Fruit fly (Drosophila melanogaster) whole organism, embryonic: ENCODE results near the gene Cwc25.

Experiments used
- Abd-B ChIP-seq: fragments of 200-800 bp; sonication (Bioruptor generic); optimal IDR thresholded peaks from 2 replicates; lab custom pipeline; 2018; ENCODE audit warnings: missing biosample characterization, mild to moderate bottlenecking, missing genetic modification characterization, moderate library complexity
- CG11560 ChIP-seq: fragments of 200-800 bp; sonication (Bioruptor generic); IDR thresholded peaks from 3 replicates; pipeline ENCODE4 v1.3.6; 2022; ENCODE audit warnings: missing biosample characterization, missing genetic modification characterization
- CG11695 ChIP-seq: fragments of 200-800 bp; sonication (Bioruptor generic); IDR thresholded peaks from 3 replicates; pipeline ENCODE4 v1.3.6; 2022; ENCODE audit warnings: missing biosample characterization, missing genetic modification characterization
- CG12391 ChIP-seq: fragments of 200-800 bp; sonication (Bioruptor generic); optimal IDR thresholded peaks from 3 replicates; lab custom pipeline; 2018; ENCODE audit warnings: missing biosample characterization, mild to moderate bottlenecking, missing genetic modification characterization, moderate library complexity
- CG13894 ChIP-seq: fragments of 200-800 bp; sonication (Bioruptor generic); optimal IDR thresholded peaks from 3 replicates; lab custom pipeline; 2018; ENCODE audit warnings: missing biosample characterization, mild to moderate bottlenecking, missing genetic modification characterization, moderate library complexity
- CG14965 ChIP-seq: fragments of 200-800 bp; sonication (Bioruptor generic); optimal IDR thresholded peaks from 2 replicates; lab custom pipeline; 2016; ENCODE audit warnings: missing biosample characterization, missing genetic modification characterization, borderline replicate concordance
- CG15514 ChIP-seq: fragments of 200-800 bp; sonication (Bioruptor generic); optimal IDR thresholded peaks from 3 replicates; lab custom pipeline; 2017; ENCODE audit warnings: missing biosample characterization, missing genetic modification characterization, mild to moderate bottlenecking, moderate library complexity, missing genetic modification reagents
- CG16815 ChIP-seq: fragments of 200-800 bp; sonication (Bioruptor generic); optimal IDR thresholded peaks from 3 replicates; lab custom pipeline; 2017; ENCODE audit warnings: missing biosample characterization, mild to moderate bottlenecking, missing genetic modification characterization
- CG1792 ChIP-seq: fragments of 200-800 bp; sonication (Bioruptor generic); optimal IDR thresholded peaks from 2 replicates; lab custom pipeline; 2016; ENCODE audit warnings: missing biosample characterization, missing genetic modification characterization
- CG2199 ChIP-seq: fragments of 200-800 bp; sonication (Bioruptor generic); IDR thresholded peaks from 3 replicates; pipeline ENCODE4 v1.3.6; 2022; ENCODE audit warnings: missing biosample characterization, missing genetic modification characterization
- CG32532 ChIP-seq: fragments of 200-800 bp; sonication (Bioruptor generic); IDR thresholded peaks from 2 replicates; pipeline ENCODE4 v1.3.6; 2022; ENCODE audit warnings: missing biosample characterization, missing genetic modification characterization
- CG4707 ChIP-seq: fragments of 200-800 bp; sonication (Bioruptor generic); optimal IDR thresholded peaks from 2 replicates; lab custom pipeline; 2018; ENCODE audit warnings: missing biosample characterization, mild to moderate bottlenecking, missing genetic modification characterization, moderate library complexity
- CG6683 ChIP-seq: fragments of 200-800 bp; sonication (Bioruptor generic); optimal IDR thresholded peaks from 2 replicates; lab custom pipeline; 2017; ENCODE audit warnings: missing biosample characterization, mild to moderate bottlenecking, missing genetic modification characterization, missing genetic modification reagents
- CG6791 ChIP-seq: fragments of 200-800 bp; sonication (Bioruptor generic); IDR thresholded peaks from 3 replicates; pipeline ENCODE4 v1.3.6; 2022; ENCODE audit warnings: missing biosample characterization, missing genetic modification characterization; ENCODE audit not compliant: partially characterized antibody
- CG7372 ChIP-seq: fragments of 200-800 bp; sonication (Bioruptor generic); IDR thresholded peaks from 2 replicates; pipeline ENCODE4 v1.3.6; 2022; ENCODE audit warnings: missing biosample characterization, missing genetic modification characterization
- CG7556 ChIP-seq: fragments of 200-800 bp; sonication (Bioruptor generic); optimal IDR thresholded peaks from 2 replicates; lab custom pipeline; 2017; ENCODE audit warnings: missing biosample characterization, mild to moderate bottlenecking, missing genetic modification characterization
- CG7839 ChIP-seq: fragments of 200-800 bp; sonication (Bioruptor generic); optimal IDR thresholded peaks from 3 replicates; lab custom pipeline; 2018; ENCODE audit warnings: missing biosample characterization, mild to moderate bottlenecking, missing genetic modification characterization, moderate library complexity
- CG9932 ChIP-seq: fragments of 200-800 bp; sonication (Bioruptor generic); IDR thresholded peaks from 2 replicates; pipeline ENCODE4 v1.3.6; 2022; ENCODE audit warnings: missing biosample characterization, missing genetic modification characterization
- Dbx ChIP-seq: fragments of 200-800 bp; sonication (Bioruptor generic); IDR thresholded peaks from 3 replicates; pipeline ENCODE4 v1.3.6; 2022; ENCODE audit warnings: missing biosample characterization, missing genetic modification characterization
- Dp ChIP-seq: fragments of 200-800 bp; sonication (Bioruptor generic); optimal IDR thresholded peaks from 2 replicates; lab custom pipeline; 2018; ENCODE audit warnings: missing biosample characterization, mild to moderate bottlenecking, missing genetic modification characterization, moderate library complexity
- E2f2 ChIP-seq: fragments of 200-800 bp; sonication (Bioruptor generic); IDR thresholded peaks from 2 replicates; pipeline ENCODE4 v1.3.6; 2022; ENCODE audit warnings: missing biosample characterization, missing genetic modification characterization
- Ets65A ChIP-seq: fragments of 200-800 bp; sonication (Bioruptor generic); peaks from one replicate; lab custom pipeline; 2016; ENCODE audit warnings: missing biosample characterization, missing genetic modification characterization
- Hmr ChIP-seq: fragments of 200-800 bp; sonication (Bioruptor generic); optimal IDR thresholded peaks from 3 replicates; lab custom pipeline; 2017; ENCODE audit warnings: mild to moderate bottlenecking, missing biosample characterization, missing genetic modification reagents, missing genetic modification characterization
- Med ChIP-seq: fragments of 200-800 bp; sonication (Bioruptor generic); peaks from one replicate; lab custom pipeline; 2016; ENCODE audit warnings: missing biosample characterization, missing genetic modification characterization, mild to moderate bottlenecking, inconsistent platforms, moderate library complexity
- Meics ChIP-seq: fragments of 200-800 bp; sonication (Bioruptor generic); optimal IDR thresholded peaks from 2 replicates; lab custom pipeline; 2017; ENCODE audit warnings: missing biosample characterization, mild to moderate bottlenecking, missing genetic modification characterization
- Neu2 ChIP-seq: fragments of 200-800 bp; sonication (Bioruptor generic); optimal IDR thresholded peaks from 3 replicates; lab custom pipeline; 2016; ENCODE audit warnings: missing biosample characterization, missing genetic modification characterization, borderline replicate concordance
- Rfx ChIP-seq: fragments of 200-800 bp; sonication (Bioruptor generic); IDR thresholded peaks from 2 replicates; pipeline ENCODE4 v1.3.6; 2022; ENCODE audit warnings: missing biosample characterization, missing genetic modification characterization
- TFAM ChIP-seq: fragments of 200-800 bp; sonication (Bioruptor generic); optimal IDR thresholded peaks from 2 replicates; lab custom pipeline; 2017; ENCODE audit warnings: missing biosample characterization, missing genetic modification characterization, inconsistent platforms
- Tbp ChIP-seq: fragments of >200 bp; optimal IDR thresholded peaks from 2 replicates; lab custom pipeline; 2018; ENCODE audit warnings: missing biosample characterization, missing genetic modification characterization
- Xrp1 ChIP-seq: fragments of 200-800 bp; sonication (Bioruptor generic); IDR thresholded peaks from 2 replicates; pipeline ENCODE4 v1.3.6; 2022; ENCODE audit warnings: missing biosample characterization, missing genetic modification characterization
- abd-A ChIP-seq: fragments of 200-800 bp; sonication (Bioruptor generic); optimal IDR thresholded peaks from 3 replicates; lab custom pipeline; 2019; ENCODE audit warnings: missing biosample characterization, mild to moderate bottlenecking, missing genetic modification characterization, moderate library complexity
- ap ChIP-seq: fragments of 200-800 bp; sonication (Bioruptor generic); IDR thresholded peaks from 2 replicates; pipeline ENCODE4 v1.3.6; 2022; ENCODE audit warnings: missing biosample characterization, missing genetic modification characterization
- az2 ChIP-seq: fragments of 200-800 bp; sonication (Bioruptor generic); optimal IDR thresholded peaks from 3 replicates; lab custom pipeline; 2016; ENCODE audit warnings: missing biosample characterization, missing genetic modification characterization
- bowl ChIP-seq: fragments of 200-800 bp; sonication (Bioruptor generic); IDR thresholded peaks from 2 replicates; pipeline ENCODE4 v1.3.6; 2022; ENCODE audit warnings: missing biosample characterization, missing genetic modification characterization
- chinmo ChIP-seq: fragments of 200-800 bp; sonication (Bioruptor generic); IDR thresholded peaks from 4 replicates; pipeline ENCODE4 v1.3.6; 2022; ENCODE audit warnings: missing biosample characterization, missing genetic modification characterization; ENCODE audit not compliant: partially characterized antibody
- ci ChIP-seq: fragments of 200-800 bp; sonication (Bioruptor generic); IDR thresholded peaks from 3 replicates; pipeline ENCODE4 v1.3.6; 2022; ENCODE audit warnings: missing biosample characterization, missing genetic modification characterization
- corto ChIP-seq: fragments of 200-800 bp; sonication (Bioruptor generic); optimal IDR thresholded peaks from 2 replicates; lab custom pipeline; 2016; ENCODE audit warnings: missing biosample characterization, mild to moderate bottlenecking, missing genetic modification characterization, moderate library complexity
- hbn ChIP-seq: fragments of 200-800 bp; sonication (Bioruptor generic); IDR thresholded peaks from 2 replicates; pipeline ENCODE4 v1.3.6; 2022; ENCODE audit warnings: missing biosample characterization, missing genetic modification characterization; ENCODE audit not compliant: partially characterized antibody
- ind ChIP-seq: fragments of 200-800 bp; sonication (Bioruptor generic); optimal IDR thresholded peaks from 3 replicates; lab custom pipeline; 2016; ENCODE audit warnings: missing biosample characterization, missing genetic modification characterization
- lab ChIP-seq: fragments of 200-800 bp; sonication (Bioruptor generic); optimal IDR thresholded peaks from 3 replicates; lab custom pipeline; 2017; ENCODE audit warnings: missing biosample characterization, missing genetic modification characterization, mild to moderate bottlenecking, moderate library complexity, missing genetic modification reagents
- onecut ChIP-seq: fragments of 200-800 bp; sonication (Bioruptor generic); IDR thresholded peaks from 2 replicates; pipeline ENCODE4 v1.3.6; 2022; ENCODE audit warnings: missing biosample characterization, missing genetic modification characterization
- phol ChIP-seq: fragments of 200-800 bp; sonication (Bioruptor generic); optimal IDR thresholded peaks from 3 replicates; lab custom pipeline; 2018; ENCODE audit warnings: missing biosample characterization, mild to moderate bottlenecking, missing genetic modification characterization, moderate library complexity
- pros ChIP-seq: fragments of 200-800 bp; sonication (Bioruptor generic); optimal IDR thresholded peaks from 3 replicates; lab custom pipeline; 2019; ENCODE audit warnings: missing biosample characterization, mild to moderate bottlenecking, missing genetic modification characterization, moderate library complexity
- sens ChIP-seq: fragments of 200-800 bp; sonication (Bioruptor generic); peaks from one replicate; lab custom pipeline; 2016; ENCODE audit warnings: missing biosample characterization, missing genetic modification characterization
- seq ChIP-seq: fragments of 200-800 bp; sonication (Bioruptor generic); IDR thresholded peaks from 2 replicates; pipeline ENCODE4 v1.3.6; 2022; ENCODE audit warnings: missing biosample characterization, missing genetic modification characterization
- so ChIP-seq: fragments of 200-800 bp; sonication (Bioruptor generic); IDR thresholded peaks from 3 replicates; pipeline ENCODE4 v1.3.6; 2022; ENCODE audit warnings: missing biosample characterization, missing genetic modification characterization
- stwl ChIP-seq: fragments of 200-800 bp; sonication (Bioruptor generic); optimal IDR thresholded peaks from 3 replicates; lab custom pipeline; 2018; ENCODE audit warnings: missing biosample characterization, mild to moderate bottlenecking, missing genetic modification characterization, moderate library complexity
- unc-4 ChIP-seq: fragments of 200-800 bp; sonication (Bioruptor generic); IDR thresholded peaks from 2 replicates; pipeline ENCODE4 v1.3.6; 2022; ENCODE audit warnings: missing biosample characterization, missing genetic modification characterization; ENCODE audit not compliant: partially characterized antibody
- vvl ChIP-seq: fragments of 200-800 bp; sonication (Bioruptor generic); IDR thresholded peaks from 2 replicates; pipeline ENCODE4 v1.3.6; 2022; ENCODE audit warnings: missing biosample characterization, missing genetic modification characterization

Cwc25 gene

dm6 chr2L:2757930-2758556 lies 13.1 kb downstream of the Cwc25 start:
- TF ChIP-seq Meics, result no peak
- 0 out of 2 replicates have a peak, but pooled peaks have one; percentile 32 for TF ChIP-seq onecut
- no peak for TF ChIP-seq unc-4 (GFP tag; lab: Robert Waterston, UW)
- peak; percentile 70 for TF ChIP-seq CG13894 (tag; lab: Kevin White, UChicago)
- TF ChIP-seq TFAM, result no peak
- peak; percentile 75 for TF ChIP-seq E2f2 (GFP tag; lab: Robert Waterston, UW)
- peak; percentile 10 for TF ChIP-seq lab
- TF ChIP-seq Med, result peak; percentile 70
- peak; percentile 40 for TF ChIP-seq sens
- TF ChIP-seq vvl (GFP tag; lab: Robert Waterston, UW), result peak; percentile 14; the same call in 1 of the 2 replicates
- TF ChIP-seq Tbp (GFP tag; lab: Kevin White, UChicago), result no peak
- TF ChIP-seq stwl, result no peak
- TF ChIP-seq CG4707 (GFP tag; lab: Kevin White, UChicago), result no peak
- TF ChIP-seq CG32532 (GFP tag; lab: Robert Waterston, UW), result 0 out of 2 replicates have a peak, but pooled peaks have one; percentile 6
- no peak for TF ChIP-seq CG16815
- TF ChIP-seq CG7839, result no peak
- TF ChIP-seq pros (GFP tag; lab: Kevin White, UChicago), result peak; percentile 43
- TF ChIP-seq phol (tag; lab: Kevin White, UChicago), result peak; percentile 1
- TF ChIP-seq Hmr (GFP tag; lab: Kevin White, UChicago), result no peak
- no peak for TF ChIP-seq Abd-B (GFP tag; lab: Kevin White, UChicago)
- TF ChIP-seq Dbx (GFP tag; lab: Robert Waterston, UW), result peak; percentile 50; the same call in 2 of the 3 replicates
- no peak for TF ChIP-seq CG12391
- TF ChIP-seq CG11695, result no peak
- no peak for TF ChIP-seq bowl (GFP tag; lab: Robert Waterston, UW)
- TF ChIP-seq CG7372 (GFP tag; lab: Robert Waterston, UW), result no peak
- TF ChIP-seq seq (GFP tag; lab: Robert Waterston, UW), result peak; percentile 16; the same call in 1 of the 2 replicates
- no peak for TF ChIP-seq CG14965 (GFP tag; lab: Kevin White, UChicago)
- TF ChIP-seq ci (GFP tag; lab: Robert Waterston, UW), result peak; percentile 21; the same call in 1 of the 3 replicates
- no peak for TF ChIP-seq CG9932 (GFP tag; lab: Robert Waterston, UW)
- no peak for TF ChIP-seq Neu2 (GFP tag; lab: Kevin White, UChicago)
- TF ChIP-seq corto (GFP tag; lab: Kevin White, UChicago), result peak; percentile 9
- TF ChIP-seq CG11560, result no peak
- TF ChIP-seq hbn (GFP tag; lab: Robert Waterston, UW), result no peak
- no peak for TF ChIP-seq CG7556 (GFP tag; lab: Kevin White, UChicago)
- TF ChIP-seq Ets65A (GFP tag; lab: Kevin White, UChicago), result peak; percentile 86
- TF ChIP-seq Rfx, result 0 out of 2 replicates have a peak, but pooled peaks have one; percentile 29
- TF ChIP-seq Xrp1 (GFP tag; lab: Robert Waterston, UW), result no peak
- peak; percentile 27 for TF ChIP-seq abd-A (tag; lab: Kevin White, UChicago)
- no peak for TF ChIP-seq ind (GFP tag; lab: Kevin White, UChicago)
- 0 out of 3 replicates have a peak, but pooled peaks have one; percentile 9 for TF ChIP-seq CG2199 (GFP tag; lab: Robert Waterston, UW)
- no peak for TF ChIP-seq ap (GFP tag; lab: Robert Waterston, UW)
- TF ChIP-seq CG15514 (GFP tag; lab: Kevin White, UChicago), result peak; percentile 37
- 0 out of 4 replicates have a peak, but pooled peaks have one; percentile 9 for TF ChIP-seq chinmo
- no peak for TF ChIP-seq az2
- peak; percentile 57 for TF ChIP-seq Dp (GFP tag; lab: Kevin White, UChicago)
- 0 out of 3 replicates have a peak, but pooled peaks have one; percentile 5 for TF ChIP-seq CG6791 (GFP tag; lab: Robert Waterston, UW)
- TF ChIP-seq CG1792, result no peak
- TF ChIP-seq CG6683, result no peak
- TF ChIP-seq so (GFP tag; lab: Robert Waterston, UW), result no peak
